Fruit fly (Drosophila melanogaster) whole organism, embryonic: ENCODE measurements around the gene Cdc6.

Experiments
- Awh ChIP-seq: fragments of 200-800 bp; sonication (Bioruptor generic); IDR thresholded peaks from 2 replicates; pipeline ENCODE4, ENCODE4 v1.3.6; 2022; ENCODE audit warnings: missing biosample characterization, missing genetic modification characterization
- Bgb ChIP-seq: fragments of 200-800 bp; sonication (Bioruptor generic); IDR thresholded peaks from 2 replicates; pipeline ENCODE4 v1.3.6; 2022; ENCODE audit warnings: missing biosample characterization, missing genetic modification characterization; ENCODE audit not compliant: partially characterized antibody
- C15 ChIP-seq: fragments of 200-800 bp; sonication (Bioruptor generic); IDR thresholded peaks from 3 replicates; pipeline ENCODE4 v1.3.6; 2022; ENCODE audit warnings: missing biosample characterization, missing genetic modification characterization
- CG10321 ChIP-seq: fragments of 200-800 bp; sonication (Bioruptor generic); IDR thresholded peaks from 2 replicates; pipeline ENCODE4 v1.3.6; 2022; ENCODE audit warnings: missing biosample characterization, missing genetic modification characterization
- CG11560 ChIP-seq: fragments of 200-800 bp; sonication (Bioruptor generic); IDR thresholded peaks from 3 replicates; pipeline ENCODE4 v1.3.6; 2022; ENCODE audit warnings: missing biosample characterization, missing genetic modification characterization
- CG11723 ChIP-seq: fragments of 200-800 bp; sonication (Bioruptor generic); optimal IDR thresholded peaks from 2 replicates; lab custom pipeline; 2017; ENCODE audit warnings: missing biosample characterization, mild to moderate bottlenecking, missing genetic modification characterization
- CG1529 ChIP-seq: fragments of 200-800 bp; sonication (Bioruptor generic); optimal IDR thresholded peaks from 3 replicates; lab custom pipeline; 2018; ENCODE audit warnings: missing biosample characterization, missing genetic modification characterization
- CG15601 ChIP-seq: fragments of 200-800 bp; sonication (Bioruptor generic); optimal IDR thresholded peaks from 3 replicates; lab custom pipeline; 2019; ENCODE audit warnings: missing biosample characterization, mild to moderate bottlenecking, missing genetic modification characterization, moderate library complexity
- CG2129 ChIP-seq: fragments of 200-800 bp; sonication (Bioruptor generic); IDR thresholded peaks from 2 replicates; pipeline ENCODE4 v1.3.6; 2022; ENCODE audit warnings: missing biosample characterization, missing genetic modification characterization; ENCODE audit not compliant: partially characterized antibody
- CG2678 ChIP-seq: fragments of 200-800 bp; sonication (Bioruptor generic); optimal IDR thresholded peaks from 3 replicates; lab custom pipeline; 2019; ENCODE audit warnings: missing biosample characterization, mild to moderate bottlenecking, missing genetic modification characterization, moderate library complexity
- CG2875 ChIP-seq: fragments of 200-800 bp; sonication (Bioruptor generic); optimal IDR thresholded peaks from 2 replicates; lab custom pipeline; 2017; ENCODE audit warnings: missing biosample characterization, mild to moderate bottlenecking, missing genetic modification characterization, missing genetic modification reagents
- CG34224 ChIP-seq: fragments of 200-800 bp; sonication (Bioruptor generic); IDR thresholded peaks from 3 replicates; pipeline ENCODE4 v1.3.6; 2022; ENCODE audit warnings: missing biosample characterization, missing genetic modification characterization; ENCODE audit not compliant: partially characterized antibody
- CG3995 ChIP-seq: fragments of 200-800 bp; sonication (Bioruptor generic); optimal IDR thresholded peaks from 3 replicates; lab custom pipeline; 2016; ENCODE audit warnings: missing biosample characterization, missing genetic modification characterization
- CG5180 ChIP-seq: fragments of 200-800 bp; sonication (Bioruptor generic); optimal IDR thresholded peaks from 3 replicates; lab custom pipeline; 2017; ENCODE audit warnings: missing biosample characterization, missing genetic modification characterization, mild to moderate bottlenecking, moderate library complexity, missing genetic modification reagents
- CG6791 ChIP-seq: fragments of 200-800 bp; sonication (Bioruptor generic); IDR thresholded peaks from 3 replicates; pipeline ENCODE4 v1.3.6; 2022; ENCODE audit warnings: missing biosample characterization, missing genetic modification characterization; ENCODE audit not compliant: partially characterized antibody
- CG7271 ChIP-seq: fragments of 200-800 bp; sonication (Bioruptor generic); optimal IDR thresholded peaks from 2 replicates; lab custom pipeline; 2018; ENCODE audit warnings: missing biosample characterization, mild to moderate bottlenecking, missing genetic modification characterization, moderate library complexity
- CG7357 ChIP-seq: fragments of 200-800 bp; sonication (Bioruptor generic); IDR thresholded peaks from 3 replicates; pipeline ENCODE4 v1.3.6; 2022; ENCODE audit warnings: missing biosample characterization, missing genetic modification characterization
- CG7786 ChIP-seq: fragments of 200-800 bp; sonication (Bioruptor generic); optimal IDR thresholded peaks from 2 replicates; lab custom pipeline; 2016; ENCODE audit warnings: missing biosample characterization, missing genetic modification characterization
- CG8765 ChIP-seq: fragments of 200-800 bp; sonication (Bioruptor generic); IDR thresholded peaks from 2 replicates; pipeline ENCODE4 v1.3.6; 2022; ENCODE audit warnings: missing biosample characterization, missing genetic modification characterization
- CG9932 ChIP-seq: fragments of 200-800 bp; sonication (Bioruptor generic); IDR thresholded peaks from 2 replicates; pipeline ENCODE4 v1.3.6; 2022; ENCODE audit warnings: missing biosample characterization, missing genetic modification characterization
- Camta ChIP-seq: fragments of 200-800 bp; sonication (Bioruptor generic); optimal IDR thresholded peaks from 2 replicates; lab custom pipeline; 2016; ENCODE audit warnings: missing biosample characterization, missing genetic modification characterization
- Dfd ChIP-seq, 2 experiments: fragments of >200 bp; optimal IDR thresholded peaks; 2 replicates each; lab custom pipeline; 2017; ENCODE audit warnings: missing biosample characterization in 2 of 2, missing genetic modification characterization in 2 of 2
- HLH4C ChIP-seq: fragments of 200-800 bp; sonication (Bioruptor generic); IDR thresholded peaks from 3 replicates; pipeline ENCODE4 v1.3.6; 2022; ENCODE audit warnings: missing biosample characterization, missing genetic modification characterization; ENCODE audit not compliant: partially characterized antibody
- HLHmδ ChIP-seq: fragments of 200-800 bp; sonication (Bioruptor generic); optimal IDR thresholded peaks from 2 replicates; lab custom pipeline; 2018; ENCODE audit warnings: missing biosample characterization, mild to moderate bottlenecking, missing genetic modification characterization, moderate library complexity
- MESR4 ChIP-seq: fragments of 200-800 bp; sonication (Bioruptor generic); optimal IDR thresholded peaks from 2 replicates; lab custom pipeline; 2018; ENCODE audit warnings: missing biosample characterization, mild to moderate bottlenecking, missing genetic modification characterization, moderate library complexity
- NfI ChIP-seq: fragments of 200-800 bp; sonication (Bioruptor generic); optimal IDR thresholded peaks from 3 replicates; lab custom pipeline; 2018; ENCODE audit warnings: missing biosample characterization, mild to moderate bottlenecking, missing genetic modification characterization, moderate library complexity
- Oli ChIP-seq: fragments of 200-800 bp; sonication (Bioruptor generic); optimal IDR thresholded peaks from 2 replicates; lab custom pipeline; 2018; ENCODE audit warnings: missing biosample characterization, mild to moderate bottlenecking, missing genetic modification characterization, moderate library complexity
- Six4 ChIP-seq: fragments of 200-800 bp; sonication (Bioruptor generic); optimal IDR thresholded peaks from 2 replicates; lab custom pipeline; 2016; ENCODE audit warnings: missing biosample characterization, missing genetic modification characterization
- Usf ChIP-seq: fragments of 200-800 bp; sonication (Bioruptor generic); optimal IDR thresholded peaks from 2 replicates; lab custom pipeline; 2017; ENCODE audit warnings: missing genotype, missing biosample characterization, missing genetic modification characterization
- az2 ChIP-seq: fragments of 200-800 bp; sonication (Bioruptor generic); optimal IDR thresholded peaks from 3 replicates; lab custom pipeline; 2016; ENCODE audit warnings: missing biosample characterization, missing genetic modification characterization
- bigmax ChIP-seq: fragments of 200-800 bp; sonication (Bioruptor generic); optimal IDR thresholded peaks from 2 replicates; lab custom pipeline; 2018; ENCODE audit warnings: missing biosample characterization, mild to moderate bottlenecking, missing genetic modification characterization
- bsh ChIP-seq, 2 experiments: fragments of 200-800 bp; sonication (Bioruptor generic); optimal IDR thresholded peaks; 2 replicates each; lab custom pipeline; 2017 to 2018; ENCODE audit warnings: mild to moderate bottlenecking in 2 of 2, missing biosample characterization in 2 of 2, missing genetic modification characterization in 2 of 2, moderate library complexity in 1 of 2
- chinmo ChIP-seq: fragments of 200-800 bp; sonication (Bioruptor generic); IDR thresholded peaks from 4 replicates; pipeline ENCODE4 v1.3.6; 2022; ENCODE audit warnings: missing biosample characterization, missing genetic modification characterization; ENCODE audit not compliant: partially characterized antibody
- danr ChIP-seq: fragments of 200-800 bp; sonication (Bioruptor generic); IDR thresholded peaks from 2 replicates; pipeline ENCODE4 v1.3.6; 2022; ENCODE audit warnings: missing biosample characterization, missing genetic modification characterization
- fd3F ChIP-seq: fragments of 200-800 bp; sonication (Bioruptor generic); optimal IDR thresholded peaks from 2 replicates; lab custom pipeline; 2018; ENCODE audit warnings: missing biosample characterization, mild to moderate bottlenecking, missing genetic modification characterization, moderate library complexity
- gcm2 ChIP-seq: fragments of 200-800 bp; sonication (Bioruptor generic); optimal IDR thresholded peaks from 2 replicates; lab custom pipeline; 2016; ENCODE audit warnings: missing biosample characterization, missing genetic modification characterization
- hkb ChIP-seq, 2 experiments: fragments of 200-800 bp in 1 of 2; fragments of >200 bp in 1 of 2; sonication (Bioruptor generic) in 1 of 2; IDR thresholded peaks in 1 of 2; optimal IDR thresholded peaks in 1 of 2; 2 replicates each; pipeline versions ENCODE4 v1.3.6 to Lab custom; 2017 to 2022; ENCODE audit warnings: missing biosample characterization in 1 of 2, missing genetic modification characterization in 1 of 2
- jigr1 ChIP-seq: fragments of 200-800 bp; sonication (Bioruptor generic); IDR thresholded peaks from 3 replicates; pipeline ENCODE4 v1.3.6; 2022; ENCODE audit warnings: missing biosample characterization, missing genetic modification characterization
- lmd ChIP-seq: fragments of 200-800 bp; sonication (Bioruptor generic); IDR thresholded peaks from 2 replicates; pipeline ENCODE4 v1.3.6; 2022; ENCODE audit warnings: missing biosample characterization, missing genetic modification characterization
- odd ChIP-seq: fragments of 200-800 bp; sonication (Bioruptor generic); optimal IDR thresholded peaks from 2 replicates; lab custom pipeline; 2017; ENCODE audit warnings: missing biosample characterization, mild to moderate bottlenecking, missing genetic modification characterization
- pho ChIP-seq: fragments of 200-800 bp; sonication (Bioruptor generic); optimal IDR thresholded peaks from 2 replicates; lab custom pipeline; 2016; ENCODE audit warnings: missing biosample characterization, missing genetic modification characterization
- scrt ChIP-seq: fragments of 200-800 bp; sonication (Bioruptor generic); optimal IDR thresholded peaks from 2 replicates; lab custom pipeline; 2018; ENCODE audit warnings: missing biosample characterization, mild to moderate bottlenecking, missing genetic modification characterization, moderate library complexity
- slbo ChIP-seq: fragments of 200-800 bp; sonication (Bioruptor generic); IDR thresholded peaks from 2 replicates; pipeline ENCODE4 v1.3.6; 2022; ENCODE audit warnings: missing biosample characterization, missing genetic modification characterization
- sna ChIP-seq: fragments of 200-800 bp; sonication (Bioruptor generic); IDR thresholded peaks from 2 replicates; pipeline ENCODE4 v1.3.6; 2022; ENCODE audit warnings: missing biosample characterization, missing genetic modification characterization; ENCODE audit not compliant: partially characterized antibody
- tll ChIP-seq, 2 experiments: fragments of 200-800 bp in 1 of 2; fragments of >200 bp in 1 of 2; sonication (Bioruptor generic) in 1 of 2; optimal IDR thresholded peaks; 2 replicates each; lab custom pipeline; 2017 to 2019; ENCODE audit warnings: missing biosample characterization in 2 of 2, missing genetic modification characterization in 2 of 2, mild to moderate bottlenecking in 1 of 2, moderate library complexity in 1 of 2
- trh ChIP-seq: fragments of 200-800 bp; sonication (Bioruptor generic); optimal IDR thresholded peaks from 2 replicates; lab custom pipeline; 2016; ENCODE audit warnings: missing biosample characterization, missing genetic modification characterization
- unc-4 ChIP-seq: fragments of 200-800 bp; sonication (Bioruptor generic); IDR thresholded peaks from 2 replicates; pipeline ENCODE4 v1.3.6; 2022; ENCODE audit warnings: missing biosample characterization, missing genetic modification characterization; ENCODE audit not compliant: partially characterized antibody
- zen2 ChIP-seq: fragments of 200-800 bp; sonication (Bioruptor generic); IDR thresholded peaks from 3 replicates; pipeline ENCODE4 v1.3.6; 2022; ENCODE audit warnings: missing biosample characterization, missing genetic modification characterization; ENCODE audit not compliant: partially characterized antibody

Cdc6 gene

DNA sequence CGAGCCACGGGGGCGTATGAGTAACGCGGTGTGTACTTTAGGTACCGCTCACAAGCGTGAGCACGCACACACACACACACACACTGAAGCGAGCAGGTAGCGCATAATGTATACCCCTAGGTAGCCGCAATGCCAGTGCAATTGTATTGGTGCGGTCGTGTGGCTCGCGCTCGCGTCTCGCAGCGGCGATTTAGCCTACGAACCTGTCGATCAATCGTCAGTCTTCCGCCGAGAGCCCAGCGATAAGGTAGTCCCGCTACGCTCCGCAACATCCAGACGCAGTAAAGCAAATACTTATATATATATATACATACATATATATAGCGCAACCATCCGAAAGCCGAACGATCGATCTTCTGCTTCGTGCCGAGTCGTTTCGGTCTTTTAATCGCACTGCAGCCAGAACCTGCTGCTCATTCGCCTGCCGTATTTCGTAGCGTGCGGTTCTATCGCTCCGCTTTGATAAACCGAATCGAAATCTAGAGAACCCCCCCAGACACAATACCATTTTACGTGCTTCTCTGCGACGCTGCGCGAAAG, 41.7 kb upstream of the Cdc6 start, which contains the start of gene hry (continued):
- TF ChIP-seq fd3F (GFP tag; lab: Kevin White, UChicago) (no peak), bigmax (GFP tag; lab: Kevin White, UChicago) (no peak), tll (GFP tag; optimal IDR thresholded peaks at IDR 0.05; lab: Kevin White, UChicago) (peak in 1 of 2 experiments; percentile 83), CG1529 (GFP tag; lab: Kevin White, UChicago) (no peak), CG7271 (tag; lab: Kevin White, UChicago) (no peak), lmd (GFP tag; lab: Robert Waterston, UW) (no peak), Oli (peak; percentile 44), Dfd (GFP tag; optimal IDR thresholded peaks at IDR 0.05; lab: Kevin White, UChicago) (no peak), trh (GFP tag; lab: Kevin White, UChicago) (no peak), CG8765 (GFP tag; lab: Robert Waterston, UW) (no peak), chinmo (GFP tag; lab: Robert Waterston, UW) (peak; percentile 99), CG2129 (GFP tag; lab: Robert Waterston, UW) (no peak), CG2678 (tag; lab: Kevin White, UChicago) (peak; percentile 40), Usf (GFP tag; lab: Kevin White, UChicago) (no peak), CG11560 (no peak), CG11723 (GFP tag; lab: Kevin White, UChicago) (peak; percentile 51), zen2 (GFP tag; lab: Robert Waterston, UW) (0 out of 3 replicates have a peak, but pooled peaks have one; percentile 21), CG5180 (peak; percentile 64), scrt (peak; percentile 58), Awh (GFP tag; lab: Robert Waterston, UW) (peak; percentile 75; the same call in 1 of the 2 replicates), hkb (optimal IDR thresholded peaks at IDR 0.05; lab: Kevin White, UChicago) (no peak), hkb (GFP tag; IDR thresholded peaks at IDR 0.05; lab: Robert Waterston, UW) (peak; percentile 66), Six4 (GFP tag; lab: Kevin White, UChicago) (no peak), CG9932 (no peak), bsh (GFP tag; optimal IDR thresholded peaks at IDR 0.05; lab: Kevin White, UChicago) (peak; percentile 8 to 13), NfI (GFP tag; lab: Kevin White, UChicago) (no peak), MESR4 (GFP tag; lab: Kevin White, UChicago) (no peak), HLH4C (GFP tag; lab: Robert Waterston, UW) (peak; percentile 61; the same call in 1 of the 3 replicates), sna (GFP tag; lab: Robert Waterston, UW) (no peak), CG10321 (GFP tag; lab: Robert Waterston, UW) (peak; percentile 20; the same call in 1 of the 2 replicates), CG3995 (no peak), CG34224 (GFP tag; lab: Robert Waterston, UW) (peak; percentile 28; the same call in 1 of the 3 replicates), unc-4 (GFP tag; lab: Robert Waterston, UW) (peak; percentile 34; the same call in 1 of the 2 replicates), az2 (GFP tag; lab: Kevin White, UChicago) (no peak), CG7786 (GFP tag; lab: Kevin White, UChicago) (no peak), CG2875 (no peak), Camta (GFP tag; lab: Kevin White, UChicago) (no peak), CG7357 (GFP tag; lab: Robert Waterston, UW) (no peak), jigr1 (GFP tag; lab: Robert Waterston, UW) (no peak), odd (peak; percentile 64), C15 (no peak), HLHmδ (GFP tag; lab: Kevin White, UChicago) (peak; percentile 93), CG15601 (tag; lab: Kevin White, UChicago) (peak; percentile 61), slbo (no peak), Bgb (GFP tag; lab: Robert Waterston, UW) (peak; percentile 63; the same call in 1 of the 2 replicates), CG6791 (GFP tag; lab: Robert Waterston, UW) (peak; percentile 41; the same call in 1 of the 3 replicates), pho (GFP tag; lab: Kevin White, UChicago) (no peak), gcm2 (no peak), danr (no peak)
